Fruit fly (Drosophila melanogaster) whole organism, embryonic: ENCODE measurements around the gene Blos4.

Experiments used
- Atf-2 ChIP-seq: fragments of 200-800 bp; sonication (Bioruptor generic); optimal IDR thresholded peaks from 2 replicates; lab custom pipeline; 2016; ENCODE audit warnings: missing biosample characterization, missing genetic modification characterization
- B-H1 ChIP-seq: fragments of 200-800 bp; sonication (Bioruptor generic); IDR thresholded peaks from 3 replicates; pipeline ENCODE4 v1.3.6; 2022; ENCODE audit warnings: missing biosample characterization, missing genetic modification characterization
- Blimp-1 ChIP-seq: fragments of 200-800 bp; sonication (Bioruptor generic); optimal IDR thresholded peaks from 3 replicates; lab custom pipeline; 2018; ENCODE audit warnings: missing biosample characterization, missing genetic modification characterization, mild to moderate bottlenecking, moderate library complexity, missing genetic modification reagents
- BtbVII ChIP-seq: fragments of 200-800 bp; sonication (Bioruptor generic); optimal IDR thresholded peaks from 3 replicates; lab custom pipeline; 2017; ENCODE audit warnings: missing biosample characterization, mild to moderate bottlenecking, missing genetic modification characterization
- CG10565 ChIP-seq: fragments of 200-800 bp; sonication (Bioruptor generic); optimal IDR thresholded peaks from 3 replicates; lab custom pipeline; 2016; ENCODE audit warnings: missing biosample characterization, mild to moderate bottlenecking, missing genetic modification characterization
- CG11696 ChIP-seq: fragments of 200-800 bp; sonication (Bioruptor generic); IDR thresholded peaks from 2 replicates; pipeline ENCODE4 v1.3.6; 2022; ENCODE audit warnings: missing biosample characterization, missing genetic modification characterization
- CG13894 ChIP-seq: fragments of 200-800 bp; sonication (Bioruptor generic); optimal IDR thresholded peaks from 3 replicates; lab custom pipeline; 2018; ENCODE audit warnings: missing biosample characterization, mild to moderate bottlenecking, missing genetic modification characterization, moderate library complexity
- CG14441 ChIP-seq: fragments of 200-800 bp; sonication (Bioruptor generic); IDR thresholded peaks from 2 replicates; pipeline ENCODE4 v1.3.6; 2022; ENCODE audit warnings: missing biosample characterization, missing genetic modification characterization
- CG15601 ChIP-seq: fragments of 200-800 bp; sonication (Bioruptor generic); optimal IDR thresholded peaks from 3 replicates; lab custom pipeline; 2019; ENCODE audit warnings: missing biosample characterization, mild to moderate bottlenecking, missing genetic modification characterization, moderate library complexity
- CG17361 ChIP-seq: fragments of 200-800 bp; sonication (Bioruptor generic); IDR thresholded peaks from 3 replicates; pipeline ENCODE4 v1.3.6; 2022; ENCODE audit warnings: missing biosample characterization, missing genetic modification characterization
- CG2875 ChIP-seq: fragments of 200-800 bp; sonication (Bioruptor generic); optimal IDR thresholded peaks from 2 replicates; lab custom pipeline; 2017; ENCODE audit warnings: missing biosample characterization, mild to moderate bottlenecking, missing genetic modification characterization, missing genetic modification reagents
- CG30431 ChIP-seq: fragments of 200-800 bp; sonication (Bioruptor generic); optimal IDR thresholded peaks from 2 replicates; lab custom pipeline; 2017; ENCODE audit warnings: missing biosample characterization, missing genetic modification characterization
- CG32767 ChIP-seq: fragments of 200-800 bp; sonication (Bioruptor generic); IDR thresholded peaks from 2 replicates; pipeline ENCODE4 v1.3.6; 2022; ENCODE audit warnings: missing biosample characterization, missing genetic modification characterization
- CG4282 ChIP-seq: fragments of 200-800 bp; sonication (Bioruptor generic); optimal IDR thresholded peaks from 2 replicates; lab custom pipeline; 2016; ENCODE audit warnings: missing biosample characterization, missing genetic modification characterization
- CG6175 ChIP-seq: fragments of 200-800 bp; sonication (Bioruptor generic); IDR thresholded peaks from 3 replicates; pipeline ENCODE4 v1.3.6; 2022; ENCODE audit warnings: missing biosample characterization, missing genetic modification characterization
- CG6654 ChIP-seq: fragments of 200-800 bp; sonication (Bioruptor generic); optimal IDR thresholded peaks from 2 replicates; lab custom pipeline; 2017; ENCODE audit warnings: missing biosample characterization, mild to moderate bottlenecking, missing genetic modification characterization
- CG8359 ChIP-seq: fragments of 200-800 bp; sonication (Bioruptor generic); optimal IDR thresholded peaks from 2 replicates; lab custom pipeline; 2017; ENCODE audit warnings: missing biosample characterization, mild to moderate bottlenecking, missing genetic modification characterization, borderline replicate concordance
- CG8944 ChIP-seq: fragments of 200-800 bp; sonication (Bioruptor generic); optimal IDR thresholded peaks from 3 replicates; lab custom pipeline; 2016; ENCODE audit warnings: missing biosample characterization, missing genetic modification characterization
- CkIIα-i1 ChIP-seq: fragments of 200-800 bp; sonication (Bioruptor generic); IDR thresholded peaks from 2 replicates; pipeline ENCODE4 v1.3.6; 2022; ENCODE audit warnings: missing biosample characterization, missing genetic modification characterization
- Dfd ChIP-seq, 2 experiments: fragments of >200 bp; optimal IDR thresholded peaks; 2 replicates each; lab custom pipeline; 2017; ENCODE audit warnings: missing biosample characterization in 2 of 2, missing genetic modification characterization in 2 of 2
- Dp ChIP-seq: fragments of 200-800 bp; sonication (Bioruptor generic); optimal IDR thresholded peaks from 2 replicates; lab custom pipeline; 2018; ENCODE audit warnings: missing biosample characterization, mild to moderate bottlenecking, missing genetic modification characterization, moderate library complexity
- GATAe ChIP-seq: fragments of 200-800 bp; sonication (Bioruptor generic); conservative IDR thresholded peaks from 2 replicates; pipeline ENCODE4 v1.3.6; 2022; ENCODE audit warnings: missing biosample characterization, missing genetic modification characterization
- Oaz ChIP-seq: fragments of 200-800 bp; sonication (Bioruptor generic); IDR thresholded peaks from 2 replicates; pipeline ENCODE4 v1.3.6; 2022; ENCODE audit warnings: missing biosample characterization, missing genetic modification characterization
- Optix ChIP-seq: fragments of 200-800 bp; sonication (Bioruptor generic); IDR thresholded peaks from 3 replicates; pipeline ENCODE4 v1.3.6; 2022; ENCODE audit warnings: missing biosample characterization, missing genetic modification characterization
- PHDP ChIP-seq: fragments of 200-800 bp; sonication (Bioruptor generic); optimal IDR thresholded peaks from 3 replicates; lab custom pipeline; 2018; ENCODE audit warnings: missing biosample characterization, mild to moderate bottlenecking, missing genetic modification characterization, moderate library complexity
- Ravus ChIP-seq: fragments of 200-800 bp; sonication (Bioruptor generic); IDR thresholded peaks from 2 replicates; pipeline ENCODE4 v1.3.6; 2022; ENCODE audit warnings: missing biosample characterization, missing genetic modification characterization
- Spps ChIP-seq: fragments of 200-800 bp; sonication (Bioruptor generic); optimal IDR thresholded peaks from 2 replicates; lab custom pipeline; 2018; ENCODE audit warnings: missing biosample characterization, mild to moderate bottlenecking, missing genetic modification characterization
- Sry-δ ChIP-seq: fragments of 200-800 bp; sonication (Bioruptor generic); optimal IDR thresholded peaks from 2 replicates; lab custom pipeline; 2016; ENCODE audit warnings: missing biosample characterization, missing genetic modification characterization
- Stat92E ChIP-seq, 3 experiments: fragments of >200 bp in 2 of 3; fragments of 200-800 bp in 1 of 3; sonication (Bioruptor generic) in 1 of 3; optimal IDR thresholded peaks; 2 replicates each; lab custom pipeline; 2017 to 2019; ENCODE audit warnings: missing biosample characterization in 3 of 3, missing genetic modification characterization in 3 of 3, mild to moderate bottlenecking in 1 of 3, moderate library complexity in 1 of 3
- Xrp1 ChIP-seq: fragments of 200-800 bp; sonication (Bioruptor generic); IDR thresholded peaks from 2 replicates; pipeline ENCODE4 v1.3.6; 2022; ENCODE audit warnings: missing biosample characterization, missing genetic modification characterization
- YL-1 ChIP-seq: fragments of 200-800 bp; sonication (Bioruptor generic); optimal IDR thresholded peaks from 3 replicates; lab custom pipeline; 2017; ENCODE audit warnings: missing biosample characterization, mild to moderate bottlenecking, missing genetic modification characterization
- ash1 ChIP-seq: fragments of 200-800 bp; sonication (Bioruptor generic); optimal IDR thresholded peaks from 2 replicates; lab custom pipeline; 2018; ENCODE audit warnings: missing biosample characterization, mild to moderate bottlenecking, missing genetic modification characterization
- dimm ChIP-seq: fragments of 200-800 bp; sonication (Bioruptor generic); IDR thresholded peaks from 2 replicates; pipeline ENCODE4 v1.3.6; 2022; ENCODE audit warnings: missing biosample characterization, missing genetic modification characterization
- dpn ChIP-seq, 2 experiments: fragments of 200-800 bp; sonication (Bioruptor generic); optimal IDR thresholded peaks; 3 replicates each; lab custom pipeline; 2016; ENCODE audit warnings: missing biosample characterization in 2 of 2, missing genetic modification characterization in 2 of 2
- dysf ChIP-seq: fragments of 200-800 bp; sonication (Bioruptor generic); IDR thresholded peaks from 3 replicates; pipeline ENCODE4 v1.3.6; 2022; ENCODE audit warnings: missing biosample characterization, missing genetic modification characterization
- ewg ChIP-seq: fragments of 200-800 bp; sonication (Bioruptor generic); optimal IDR thresholded peaks from 3 replicates; lab custom pipeline; 2017; ENCODE audit warnings: mild to moderate bottlenecking, missing biosample characterization, missing genetic modification reagents, missing genetic modification characterization
- gsb ChIP-seq: fragments of 200-800 bp; sonication (Bioruptor generic); IDR thresholded peaks from 2 replicates; pipeline ENCODE4 v1.3.6; 2022; ENCODE audit warnings: missing biosample characterization, missing genetic modification characterization
- gsb-n ChIP-seq: fragments of 200-800 bp; sonication (Bioruptor generic); optimal IDR thresholded peaks from 3 replicates; lab custom pipeline; 2018; ENCODE audit warnings: missing biosample characterization, mild to moderate bottlenecking, missing genetic modification characterization
- kay ChIP-seq: fragments of 200-800 bp; sonication (Bioruptor generic); optimal IDR thresholded peaks from 2 replicates; lab custom pipeline; 2016; ENCODE audit warnings: missing biosample characterization, missing genetic modification characterization
- knrl ChIP-seq: fragments of 200-800 bp; sonication (Bioruptor generic); IDR thresholded peaks from 3 replicates; pipeline ENCODE4 v1.3.6; 2022; ENCODE audit warnings: missing biosample characterization, missing genetic modification characterization; ENCODE audit not compliant: partially characterized antibody
- nmo ChIP-seq: fragments of 200-800 bp; sonication (Bioruptor generic); optimal IDR thresholded peaks from 2 replicates; lab custom pipeline; 2018; ENCODE audit warnings: missing biosample characterization, mild to moderate bottlenecking, missing genetic modification characterization, moderate library complexity
- oc ChIP-seq: fragments of 200-800 bp; sonication (Bioruptor generic); optimal IDR thresholded peaks from 2 replicates; lab custom pipeline; 2018; ENCODE audit warnings: missing biosample characterization, mild to moderate bottlenecking, missing genetic modification characterization, moderate library complexity
- otp ChIP-seq: fragments of 200-800 bp; sonication (Bioruptor generic); IDR thresholded peaks from 3 replicates; pipeline ENCODE4, ENCODE4 v1.3.6; 2022; ENCODE audit warnings: missing biosample characterization, missing genetic modification characterization
- sens ChIP-seq: fragments of 200-800 bp; sonication (Bioruptor generic); peaks from one replicate; lab custom pipeline; 2016; ENCODE audit warnings: missing biosample characterization, missing genetic modification characterization
- sima ChIP-seq: fragments of 200-800 bp; sonication (Bioruptor generic); optimal IDR thresholded peaks from 2 replicates; lab custom pipeline; 2016; ENCODE audit warnings: missing biosample characterization, missing genetic modification characterization
- sr ChIP-seq: fragments of 200-800 bp; sonication (Bioruptor generic); IDR thresholded peaks from 3 replicates; pipeline ENCODE4 v1.3.6; 2022; ENCODE audit warnings: missing biosample characterization, missing genetic modification characterization
- tio ChIP-seq: fragments of 200-800 bp; sonication (Bioruptor generic); optimal IDR thresholded peaks from 2 replicates; lab custom pipeline; 2017; ENCODE audit warnings: missing biosample characterization, missing genetic modification characterization, inconsistent platforms
- tll ChIP-seq, 2 experiments: fragments of 200-800 bp in 1 of 2; fragments of >200 bp in 1 of 2; sonication (Bioruptor generic) in 1 of 2; optimal IDR thresholded peaks; 2 replicates each; lab custom pipeline; 2017 to 2019; ENCODE audit warnings: missing biosample characterization in 2 of 2, missing genetic modification characterization in 2 of 2, mild to moderate bottlenecking in 1 of 2, moderate library complexity in 1 of 2
- usp ChIP-seq: fragments of >200 bp; optimal IDR thresholded peaks from 2 replicates; lab custom pipeline; 2017; ENCODE audit warnings: missing biosample characterization, missing genetic modification characterization
- yki ChIP-seq: fragments of >200 bp; optimal IDR thresholded peaks from 3 replicates; lab custom pipeline; 2018
- zfh2 ChIP-seq: fragments of 200-800 bp; sonication (Bioruptor generic); optimal IDR thresholded peaks from 2 replicates; lab custom pipeline; 2016; ENCODE audit warnings: missing biosample characterization, missing genetic modification characterization

The Blos4 gene

dm6 chr3L:10847790-10848492 is 30.9 kb upstream of the Blos4 start (continued):
- no peak for TF ChIP-seq CG14441 (GFP tag; lab: Robert Waterston, UW)
- TF ChIP-seq sens (GFP tag; lab: Kevin White, UChicago), result peak; percentile 86
- TF ChIP-seq CG8944, result no peak
- TF ChIP-seq usp (GFP tag; lab: Kevin White, UChicago), result no peak
- peak; percentile 39 for TF ChIP-seq tio
- TF ChIP-seq Sry-δ (GFP tag; lab: Kevin White, UChicago), result no peak
- TF ChIP-seq oc (tag; lab: Kevin White, UChicago), result no peak
- TF ChIP-seq gsb (GFP tag; lab: Robert Waterston, UW), result no peak
- no peak for TF ChIP-seq ewg (GFP tag; lab: Kevin White, UChicago)
- no peak for TF ChIP-seq CG30431 (GFP tag; lab: Kevin White, UChicago)
- TF ChIP-seq CG4282, result no peak
- no peak for TF ChIP-seq CG15601 (tag; lab: Kevin White, UChicago)
- TF ChIP-seq GATAe (GFP tag; lab: Robert Waterston, UW), result no peak
- no peak for TF ChIP-seq otp (GFP tag; lab: Robert Waterston, UW)
- TF ChIP-seq CG6654 (GFP tag; lab: Kevin White, UChicago), result no peak
- no peak for TF ChIP-seq Ravus (GFP tag; lab: Robert Waterston, UW)
- no peak for TF ChIP-seq CG10565
- TF ChIP-seq zfh2 (GFP tag; lab: Kevin White, UChicago), result no peak
- no peak for TF ChIP-seq dimm (GFP tag; lab: Robert Waterston, UW)
- TF ChIP-seq CkIIα-i1 (GFP tag; lab: Robert Waterston, UW), result no peak
- no peak for TF ChIP-seq YL-1 (GFP tag; lab: Kevin White, UChicago)
- peak; percentile 26 for TF ChIP-seq Blimp-1
- peak; percentile 73 for TF ChIP-seq CG17361 (GFP tag; lab: Robert Waterston, UW)
- TF ChIP-seq Dp (GFP tag; lab: Kevin White, UChicago), result no peak
- TF ChIP-seq Spps (tag; lab: Kevin White, UChicago), result no peak
- no peak for TF ChIP-seq yki
- TF ChIP-seq CG32767 (GFP tag; lab: Robert Waterston, UW), result no peak
- TF ChIP-seq Atf-2 (GFP tag; lab: Kevin White, UChicago), result no peak
- no peak for TF ChIP-seq Oaz (GFP tag; lab: Robert Waterston, UW)
- no peak for TF ChIP-seq Optix
- TF ChIP-seq ash1 (GFP tag; lab: Kevin White, UChicago), result no peak
- TF ChIP-seq dysf (GFP tag; lab: Robert Waterston, UW), result no peak
- TF ChIP-seq sr, result no peak
- peak; percentile 56 for TF ChIP-seq CG8359 (GFP tag; lab: Kevin White, UChicago)
- TF ChIP-seq kay, result no peak
- TF ChIP-seq B-H1 (GFP tag; lab: Robert Waterston, UW), result no peak
- no peak for TF ChIP-seq gsb-n (tag; lab: Kevin White, UChicago)
- no peak for TF ChIP-seq knrl (GFP tag; lab: Robert Waterston, UW)
- TF ChIP-seq CG13894 (tag; lab: Kevin White, UChicago), result peak; percentile 19
- TF ChIP-seq CG6175 (GFP tag; lab: Robert Waterston, UW), result no peak
- TF ChIP-seq Stat92E (GFP tag; optimal IDR thresholded peaks at IDR 0.05; lab: Kevin White, UChicago), result no peak
- peak; percentile 53 for TF ChIP-seq Xrp1
- no peak for TF ChIP-seq CG2875 (GFP tag; lab: Kevin White, UChicago)
- TF ChIP-seq nmo (GFP tag; lab: Kevin White, UChicago), result peak; percentile 20
- TF ChIP-seq Dfd (GFP tag; optimal IDR thresholded peaks at IDR 0.05; lab: Kevin White, UChicago), result no peak
- no peak for TF ChIP-seq sima (GFP tag; lab: Kevin White, UChicago)
- TF ChIP-seq BtbVII (GFP tag; lab: Kevin White, UChicago), result no peak
- TF ChIP-seq CG11696 (GFP tag; lab: Robert Waterston, UW), result no peak
- TF ChIP-seq PHDP, result no peak
- peak in 1 of 2 experiments; percentile 17 for TF ChIP-seq dpn (GFP tag; optimal IDR thresholded peaks at IDR 0.05; lab: Kevin White, UChicago)
- TF ChIP-seq tll (GFP tag; optimal IDR thresholded peaks at IDR 0.05; lab: Kevin White, UChicago), result no peak
